Worm (Caenorhabditis elegans): Measurements from ENCODE around the gene F42A9.7.

- no peak for TF ChIP-seq dao-5 (tag; optimal IDR thresholded peaks at IDR 0.05)
- TF ChIP-seq W03F9.2 (tag; optimal IDR thresholded peaks at IDR 0.05): peak; percentile 61
- no peak for TF ChIP-seq him-1 (tag; optimal IDR thresholded peaks at IDR 0.05)
Observed at ce11 chrIV:8620102-8620733, 3.3 kb upstream of the F42A9.7 start, which contains the start of gene lin-49.
